Comparison of ENCODE assay signal across 1 fruit fly cellular context in the genomic region with DNA sequence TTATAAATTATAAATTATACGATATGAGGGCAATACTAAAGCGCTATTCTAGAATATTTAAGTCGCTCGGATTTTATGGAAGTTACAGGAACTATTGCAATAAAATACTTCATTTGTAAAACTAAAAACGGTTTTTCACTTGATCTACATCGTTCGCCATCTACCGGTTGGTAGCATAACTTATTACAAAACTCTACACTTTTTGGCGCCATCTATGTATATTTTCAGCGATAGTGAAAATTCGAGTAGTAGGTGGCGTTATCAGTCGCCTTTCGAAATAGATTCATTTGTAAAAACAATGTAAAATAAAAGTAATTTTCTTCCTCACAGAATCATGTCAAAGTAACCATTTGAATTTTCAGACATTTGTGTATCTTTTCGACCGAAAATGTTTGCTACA.
TF ChIP-seq lines count a peak whose summit lies in the region.

nxf4 (plus strand) TSS at position 286 of the 400 bp plus-strand sequence.

TF ChIP-seq in whole organism, embryonic, 481 proteins besides CTCF, POLR2A, EP300 and RAD21 (continued from another document and continues in another):
- TF ChIP-seq CG12104 (GFP tag; optimal IDR thresholded peaks at IDR 0.05; lab: Kevin White, UChicago) (peak; percentile 52), ranshi (GFP tag; IDR thresholded peaks at IDR 0.05; lab: Robert Waterston, UW) (peak; percentile 66; the same call in 1 of the 2 replicates), dm (GFP tag; optimal IDR thresholded peaks at IDR 0.05; lab: Kevin White, UChicago) (peak; percentile 67), C15 (GFP tag; IDR thresholded peaks at IDR 0.05; lab: Robert Waterston, UW) (no peak), CG6791 (GFP tag; IDR thresholded peaks at IDR 0.05; lab: Robert Waterston, UW; ENCODE audit: partially characterized antibody) (peak; percentile 48; the same call in 2 of the 3 replicates), cas (GFP tag; IDR thresholded peaks at IDR 0.05; lab: Robert Waterston, UW) (no peak), row (GFP tag; IDR thresholded peaks at IDR 0.05; lab: Robert Waterston, UW) (peak; percentile 36; the same call in 1 of the 3 replicates), sna (GFP tag; IDR thresholded peaks at IDR 0.05; lab: Robert Waterston, UW; ENCODE audit: partially characterized antibody) (no peak), klu (GFP tag; IDR thresholded peaks at IDR 0.05; lab: Robert Waterston, UW) (peak; percentile 53), Dip2 (GFP tag; IDR thresholded peaks at IDR 0.05; lab: Robert Waterston, UW) (peak; percentile 96), ci (GFP tag; IDR thresholded peaks at IDR 0.05; lab: Robert Waterston, UW) (peak; percentile 76), Bdp1 (GFP tag; optimal IDR thresholded peaks at IDR 0.05; lab: Kevin White, UChicago) (peak; percentile 67), pzg (GFP tag; optimal IDR thresholded peaks at IDR 0.05; lab: Kevin White, UChicago) (no peak), CG13624 (GFP tag; optimal IDR thresholded peaks at IDR 0.05; lab: Kevin White, UChicago) (peak; percentile 75), tna (GFP tag; IDR thresholded peaks at IDR 0.05; lab: Robert Waterston, UW; ENCODE audit: partially characterized antibody) (no peak), CG17186 (GFP tag; optimal IDR thresholded peaks at IDR 0.05; lab: Kevin White, UChicago) (peak; percentile 8), fd96Cb (tag; optimal IDR thresholded peaks at IDR 0.05; lab: Kevin White, UChicago) (peak; percentile 35), Sin3A (optimal IDR thresholded peaks at IDR 0.05; lab: Kevin White, UChicago) (no peak), CG34422 (GFP tag; IDR thresholded peaks at IDR 0.05; lab: Robert Waterston, UW) (peak; percentile 68), CG16813 (GFP tag; IDR thresholded peaks at IDR 0.05; lab: Robert Waterston, UW; ENCODE audit: partially characterized antibody) (peak; percentile 49; the same call in 1 of the 3 replicates), CG14014 (GFP tag; IDR thresholded peaks at IDR 0.05; lab: Robert Waterston, UW) (peak; percentile 62; the same call in 1 of the 2 replicates), trem (tag; optimal IDR thresholded peaks at IDR 0.05; lab: Kevin White, UChicago) (peak; percentile 50), wdn (GFP tag; IDR thresholded peaks at IDR 0.05; lab: Robert Waterston, UW) (0 out of 2 replicates have a peak, but pooled peaks have one; percentile 18), wek (GFP tag; optimal IDR thresholded peaks at IDR 0.05; lab: Kevin White, UChicago) (no peak), zfh1 (GFP tag; IDR thresholded peaks at IDR 0.05; lab: Robert Waterston, UW) (peak; percentile 69; the same call in 2 of the 3 replicates), CG13123 (GFP tag; optimal IDR thresholded peaks at IDR 0.05; lab: Kevin White, UChicago) (peak; percentile 35), crol (GFP tag; IDR thresholded peaks at IDR 0.05; lab: Robert Waterston, UW) (no peak), Sry-β (GFP tag; optimal IDR thresholded peaks at IDR 0.05; lab: Kevin White, UChicago) (peak; percentile 0), CG18619 (GFP tag; optimal IDR thresholded peaks at IDR 0.05; lab: Kevin White, UChicago) (peak; percentile 56), CHES-1-like (GFP tag; optimal IDR thresholded peaks at IDR 0.05; lab: Kevin White, UChicago) (peak; percentile 57), al (GFP tag; IDR thresholded peaks at IDR 0.05; lab: Robert Waterston, UW) (peak; percentile 55; the same call in 1 of the 2 replicates), ATbp (GFP tag; optimal IDR thresholded peaks at IDR 0.05; lab: Kevin White, UChicago) (peak; percentile 10), shn (GFP tag; optimal IDR thresholded peaks at IDR 0.05; lab: Kevin White, UChicago) (peak; percentile 86), Dad (GFP tag; optimal IDR thresholded peaks at IDR 0.05; lab: Kevin White, UChicago) (peak; percentile 74), GATAe (GFP tag; conservative IDR thresholded peaks at IDR 0.05; lab: Robert Waterston, UW) (0 out of 2 replicates have a peak, but pooled peaks have one; percentile 32), pita (GFP tag; optimal IDR thresholded peaks at IDR 0.05; lab: Kevin White, UChicago) (peak; percentile 46), CG9215 (GFP tag; IDR thresholded peaks at IDR 0.05; lab: Robert Waterston, UW) (peak; percentile 52), CG4404 (GFP tag; IDR thresholded peaks at IDR 0.05; lab: Robert Waterston, UW) (peak; percentile 43; the same call in 1 of the 2 replicates), Six4 (GFP tag; optimal IDR thresholded peaks at IDR 0.05; lab: Kevin White, UChicago) (peak; percentile 45), Hey (tag; optimal IDR thresholded peaks at IDR 0.05; lab: Kevin White, UChicago) (no peak), danr (GFP tag; IDR thresholded peaks at IDR 0.05; lab: Robert Waterston, UW) (no peak), CG1233 (GFP tag; optimal IDR thresholded peaks at IDR 0.05; lab: Kevin White, UChicago) (peak; percentile 61), CG8359 (GFP tag; optimal IDR thresholded peaks at IDR 0.05; lab: Kevin White, UChicago; ENCODE audit: borderline replicate concordance) (peak; percentile 34), rib (GFP tag; IDR thresholded peaks at IDR 0.05; lab: Robert Waterston, UW) (no peak), CG7357 (GFP tag; IDR thresholded peaks at IDR 0.05; lab: Robert Waterston, UW) (no peak), CG33557 (GFP tag; optimal IDR thresholded peaks at IDR 0.05; lab: Kevin White, UChicago) (peak; percentile 43), cg (GFP tag; optimal IDR thresholded peaks at IDR 0.05; lab: Kevin White, UChicago) (no peak), CG17612 (GFP tag; IDR thresholded peaks at IDR 0.05; lab: Robert Waterston, UW) (0 out of 2 replicates have a peak, but pooled peaks have one; percentile 39), CG42726 (GFP tag; IDR thresholded peaks at IDR 0.05; lab: Robert Waterston, UW; ENCODE audit: partially characterized antibody) (peak; percentile 83), Ravus (GFP tag; IDR thresholded peaks at IDR 0.05; lab: Robert Waterston, UW) (no peak), bigmax (GFP tag; optimal IDR thresholded peaks at IDR 0.05; lab: Kevin White, UChicago) (no peak), bsh (GFP tag; optimal IDR thresholded peaks at IDR 0.05; lab: Kevin White, UChicago) (peak in 1 of 2 experiments; percentile 65), Scr (GFP tag; IDR thresholded peaks at IDR 0.05; lab: Robert Waterston, UW; ENCODE audit: partially characterized antibody) (no peak), gcm (GFP tag; optimal IDR thresholded peaks at IDR 0.05; lab: Kevin White, UChicago) (no peak), CG18262 (tag; optimal IDR thresholded peaks at IDR 0.05; lab: Kevin White, UChicago) (no peak), CG4617 (GFP tag; optimal IDR thresholded peaks at IDR 0.05; lab: Kevin White, UChicago; ENCODE audit: borderline replicate concordance) (peak; percentile 18), CG18476 (GFP tag; optimal IDR thresholded peaks at IDR 0.05; lab: Kevin White, UChicago) (peak; percentile 39), stwl (tag; optimal IDR thresholded peaks at IDR 0.05; lab: Kevin White, UChicago) (peak; percentile 73), PHDP (tag; optimal IDR thresholded peaks at IDR 0.05; lab: Kevin White, UChicago) (peak; percentile 76), CG17912 (GFP tag; optimal IDR thresholded peaks at IDR 0.05; lab: Kevin White, UChicago) (peak; percentile 73), ken (GFP tag; IDR thresholded peaks at IDR 0.05; lab: Robert Waterston, UW) (peak; percentile 84), CG16863 (GFP tag; optimal IDR thresholded peaks at IDR 0.05; lab: Kevin White, UChicago) (peak; percentile 61), HmgD (GFP tag; optimal IDR thresholded peaks at IDR 0.05; lab: Kevin White, UChicago) (peak; percentile 74), Deaf1 (tag; optimal IDR thresholded peaks at IDR 0.05; lab: Kevin White, UChicago) (no peak), hkb (optimal IDR thresholded peaks at IDR 0.05; lab: Kevin White, UChicago) (peak; percentile 70), hkb (GFP tag; IDR thresholded peaks at IDR 0.05; lab: Robert Waterston, UW) (no peak), Sry-δ (GFP tag; optimal IDR thresholded peaks at IDR 0.05; lab: Kevin White, UChicago) (peak; percentile 30), tll (GFP tag; optimal IDR thresholded peaks at IDR 0.05; lab: Kevin White, UChicago) (no peak), trh (GFP tag; optimal IDR thresholded peaks at IDR 0.05; lab: Kevin White, UChicago) (peak; percentile 68), lbe (GFP tag; optimal IDR thresholded peaks at IDR 0.05; lab: Kevin White, UChicago) (no peak), CG9932 (GFP tag; IDR thresholded peaks at IDR 0.05; lab: Robert Waterston, UW) (peak; percentile 85), lilli (GFP tag; optimal IDR thresholded peaks at IDR 0.05; lab: Kevin White, UChicago) (peak; percentile 78), CG3847 (GFP tag; IDR thresholded peaks at IDR 0.05; lab: Robert Waterston, UW) (peak; percentile 79), vfl (GFP tag; optimal IDR thresholded peaks at IDR 0.05; lab: Kevin White, UChicago) (peak; percentile 21), CG7987 (GFP tag; optimal IDR thresholded peaks at IDR 0.05; lab: Kevin White, UChicago) (no peak), pb (GFP tag; optimal IDR thresholded peaks at IDR 0.05; lab: Kevin White, UChicago) (peak; percentile 60), CG2120 (GFP tag; optimal IDR thresholded peaks at IDR 0.05; lab: Kevin White, UChicago) (peak; percentile 74), CG11085 (GFP tag; IDR thresholded peaks at IDR 0.05; lab: Robert Waterston, UW) (0 out of 2 replicates have a peak, but pooled peaks have one; percentile 45), grau (tag; optimal IDR thresholded peaks at IDR 0.05; lab: Kevin White, UChicago) (no peak), CG32767 (GFP tag; IDR thresholded peaks at IDR 0.05; lab: Robert Waterston, UW) (no peak), Sox100B (GFP tag; optimal IDR thresholded peaks at IDR 0.05; lab: Kevin White, UChicago) (no peak), jumu (GFP tag; optimal IDR thresholded peaks at IDR 0.05; lab: Kevin White, UChicago) (peak; percentile 64), HmgZ (tag; optimal IDR thresholded peaks at IDR 0.05; lab: Kevin White, UChicago) (peak; percentile 71), zen (tag; optimal IDR thresholded peaks at IDR 0.05; lab: Kevin White, UChicago) (peak; percentile 83), chn (GFP tag; optimal IDR thresholded peaks at IDR 0.05; lab: Kevin White, UChicago) (peak; percentile 82), CG10979 (tag; optimal IDR thresholded peaks at IDR 0.05; lab: Kevin White, UChicago) (no peak), nerfin-1 (tag; optimal IDR thresholded peaks at IDR 0.05; lab: Kevin White, UChicago) (peak; percentile 53), CG17359 (tag; optimal IDR thresholded peaks at IDR 0.05; lab: Kevin White, UChicago) (peak; percentile 60), Poxn (GFP tag; IDR thresholded peaks at IDR 0.05; lab: Robert Waterston, UW) (peak; percentile 29; the same call in 1 of the 2 replicates), grn (GFP tag; optimal IDR thresholded peaks at IDR 0.05; lab: Kevin White, UChicago) (peak; percentile 10), Antp (GFP tag; optimal IDR thresholded peaks at IDR 0.05; lab: Kevin White, UChicago) (peak; percentile 73), CG12744 (GFP tag; optimal IDR thresholded peaks at IDR 0.05; lab: Kevin White, UChicago) (peak; percentile 34), CG1024 (GFP tag; IDR thresholded peaks at IDR 0.05; lab: Robert Waterston, UW) (no peak), Stat92E (GFP tag; optimal IDR thresholded peaks at IDR 0.05; lab: Kevin White, UChicago) (no peak), CG6813 (GFP tag; optimal IDR thresholded peaks at IDR 0.05; lab: Kevin White, UChicago) (no peak), Nf-YB (GFP tag; optimal IDR thresholded peaks at IDR 0.05; lab: Kevin White, UChicago) (peak; percentile 17), tx (GFP tag; optimal IDR thresholded peaks at IDR 0.05; lab: Kevin White, UChicago) (peak; percentile 68), ems (GFP tag; optimal IDR thresholded peaks at IDR 0.05; lab: Kevin White, UChicago) (peak; percentile 61), CoRest (tag; optimal IDR thresholded peaks at IDR 0.05; lab: Kevin White, UChicago) (peak; percentile 75), Bgb (GFP tag; IDR thresholded peaks at IDR 0.05; lab: Robert Waterston, UW; ENCODE audit: partially characterized antibody) (peak; percentile 75), ssp (GFP tag; IDR thresholded peaks at IDR 0.05; lab: Robert Waterston, UW) (peak; percentile 51; the same call in 1 of the 2 replicates), TFAM (GFP tag; optimal IDR thresholded peaks at IDR 0.05; lab: Kevin White, UChicago) (no peak), br (optimal IDR thresholded peaks at IDR 0.05; lab: Kevin White, UChicago) (no peak), ap (GFP tag; IDR thresholded peaks at IDR 0.05; lab: Robert Waterston, UW) (no peak), CG6689 (GFP tag; IDR thresholded peaks at IDR 0.05; lab: Robert Waterston, UW) (peak; percentile 66; the same call in 1 of the 2 replicates), her (GFP tag; optimal IDR thresholded peaks at IDR 0.05; lab: Kevin White, UChicago) (peak; percentile 57), sens-2 (GFP tag; IDR thresholded peaks at IDR 0.05; lab: Robert Waterston, UW) (peak; percentile 51; the same call in 1 of the 2 replicates), CG8089 (GFP tag; optimal IDR thresholded peaks at IDR 0.05; lab: Kevin White, UChicago) (peak; percentile 85), kay (GFP tag; optimal IDR thresholded peaks at IDR 0.05; lab: Kevin White, UChicago) (no peak), Meics (GFP tag; optimal IDR thresholded peaks at IDR 0.05; lab: Kevin White, UChicago) (peak; percentile 75), Mes4 (GFP tag; optimal IDR thresholded peaks at IDR 0.05; lab: Kevin White, UChicago) (peak; percentile 74), yki (optimal IDR thresholded peaks at IDR 0.05; lab: Kevin White, UChicago) (no peak), Jarid2 (GFP tag; optimal IDR thresholded peaks at IDR 0.05; lab: Kevin White, UChicago) (peak; percentile 22), z (GFP tag; IDR thresholded peaks at IDR 0.05; lab: Robert Waterston, UW) (no peak), CG3838 (GFP tag; optimal IDR thresholded peaks at IDR 0.05; lab: Kevin White, UChicago) (no peak), Side (GFP tag; optimal IDR thresholded peaks at IDR 0.05; lab: Kevin White, UChicago) (peak; percentile 81), eyg (GFP tag; optimal IDR thresholded peaks at IDR 0.05; lab: Kevin White, UChicago) (peak; percentile 40), CG7786 (GFP tag; optimal IDR thresholded peaks at IDR 0.05; lab: Kevin White, UChicago) (peak; percentile 50), CG15269 (tag; optimal IDR thresholded peaks at IDR 0.05; lab: Kevin White, UChicago) (peak; percentile 43), amos (GFP tag; IDR thresholded peaks at IDR 0.05; lab: Robert Waterston, UW; ENCODE audit: partially characterized antibody) (peak; percentile 73), CG2712 (tag; optimal IDR thresholded peaks at IDR 0.05; lab: Kevin White, UChicago) (peak; percentile 76), zf30C (GFP tag; optimal IDR thresholded peaks at IDR 0.05; lab: Kevin White, UChicago) (no peak), slbo (GFP tag; IDR thresholded peaks at IDR 0.05; lab: Robert Waterston, UW) (peak; percentile 89)
